Worm (Caenorhabditis elegans) whole organism, L2 larva: ENCODE results near the gene Y54G2A.45.

Experiments used
- F13H6.1 ChIP-seq: sonication (generic microtip); optimal IDR thresholded peaks from 2 replicates; lab custom pipeline; 2016; ENCODE audit warnings: missing genetic modification characterization, missing compliant biosample characterization
- alr-1 ChIP-seq: fragments of 150-350 bp; optimal IDR thresholded peaks from 2 replicates; lab custom pipeline; 2014; ENCODE audit warnings: missing biosample characterization, missing genetic modification characterization
- aly-2 ChIP-seq: fragments of 150-350 bp; optimal IDR thresholded peaks from 2 replicates; lab custom pipeline; 2014; ENCODE audit warnings: missing biosample characterization, missing genetic modification characterization
- blmp-1 ChIP-seq: sonication (generic microtip); optimal IDR thresholded peaks from 2 replicates; lab custom pipeline; 2017; ENCODE audit warnings: missing genetic modification characterization, mild to moderate bottlenecking, missing compliant biosample characterization, antibody characterized with exemption, moderate library complexity; ENCODE audit not compliant: insufficient read depth
- ceh-82 ChIP-seq: fragments of 150-350 bp; optimal IDR thresholded peaks from 2 replicates; lab custom pipeline; 2014; ENCODE audit warnings: missing biosample characterization, missing genetic modification characterization
- egl-27 ChIP-seq: sonication (generic microtip); optimal IDR thresholded peaks from 3 replicates; lab custom pipeline; 2017; ENCODE audit warnings: missing biosample characterization, missing genetic modification reagents, missing genetic modification characterization
- nhr-23 ChIP-seq: fragments of 150-350 bp; optimal IDR thresholded peaks from 2 replicates; lab custom pipeline; 2014; ENCODE audit warnings: missing biosample characterization, missing genetic modification reagents, missing genetic modification characterization
- snpc-4 ChIP-seq: fragments of 150-350 bp; optimal IDR thresholded peaks from 2 replicates; lab custom pipeline; 2014; ENCODE audit warnings: missing biosample characterization, missing genetic modification characterization
- unc-62 ChIP-seq: fragments of 150-350 bp; optimal IDR thresholded peaks from 2 replicates; lab custom pipeline; 2014; ENCODE audit warnings: missing biosample characterization, missing genetic modification reagents, missing genetic modification characterization

ce11 chrIV:2854161-2854560 is 48.5 kb downstream of the Y54G2A.45 start:
- TF ChIP-seq F13H6.1 (no peak), egl-27 (tag; lab: Kevin White, UChicago) (no peak), unc-62 (GFP tag; lab: Kevin White, UChicago) (no peak), snpc-4 (tag; lab: Kevin White, UChicago) (no peak), ceh-82 (tag; lab: Kevin White, UChicago) (no peak), blmp-1 (tag; lab: Kevin White, UChicago) (no peak), aly-2 (tag; lab: Kevin White, UChicago) (no peak), alr-1 (tag; lab: Kevin White, UChicago) (no peak), nhr-23 (tag; lab: Kevin White, UChicago) (no peak)
